Fruit fly (Drosophila melanogaster) whole organism, embryonic: ENCODE results near the gene H2.0.

Source experiments
- Bgb ChIP-seq: fragments of 200-800 bp; sonication (Bioruptor generic); IDR thresholded peaks from 2 replicates; pipeline ENCODE4 v1.3.6; 2022; ENCODE audit warnings: missing biosample characterization, missing genetic modification characterization; ENCODE audit not compliant: partially characterized antibody
- CG10431 ChIP-seq: fragments of 200-800 bp; sonication (Bioruptor generic); optimal IDR thresholded peaks from 3 replicates; lab custom pipeline; 2018; ENCODE audit warnings: missing biosample characterization, mild to moderate bottlenecking, missing genetic modification characterization
- CG12219 ChIP-seq: fragments of 200-800 bp; sonication (Bioruptor generic); optimal IDR thresholded peaks from 3 replicates; lab custom pipeline; 2018; ENCODE audit warnings: missing biosample characterization, mild to moderate bottlenecking, missing genetic modification characterization
- CG12744 ChIP-seq: fragments of 200-800 bp; sonication (Bioruptor generic); optimal IDR thresholded peaks from 2 replicates; lab custom pipeline; 2016; ENCODE audit warnings: missing biosample characterization, missing genetic modification characterization
- CG13287 ChIP-seq: fragments of 200-800 bp; sonication (Bioruptor generic); IDR thresholded peaks from 2 replicates; pipeline ENCODE4 v1.3.6; 2022; ENCODE audit warnings: missing biosample characterization, missing genetic modification characterization; ENCODE audit not compliant: partially characterized antibody
- CG14014 ChIP-seq: fragments of 200-800 bp; sonication (Bioruptor generic); IDR thresholded peaks from 2 replicates; pipeline ENCODE4 v1.3.6; 2022; ENCODE audit warnings: missing biosample characterization, missing genetic modification characterization
- CG15011 ChIP-seq: fragments of 200-800 bp; sonication (Bioruptor generic); optimal IDR thresholded peaks from 3 replicates; lab custom pipeline; 2018; ENCODE audit warnings: missing biosample characterization, mild to moderate bottlenecking, missing genetic modification characterization
- CG17186 ChIP-seq: fragments of 200-800 bp; sonication (Bioruptor generic); optimal IDR thresholded peaks from 3 replicates; lab custom pipeline; 2017; ENCODE audit warnings: missing biosample characterization, missing genetic modification reagents, missing genetic modification characterization
- CG17385 ChIP-seq: fragments of 200-800 bp; sonication (Bioruptor generic); optimal IDR thresholded peaks from 3 replicates; lab custom pipeline; 2018; ENCODE audit warnings: missing biosample characterization, mild to moderate bottlenecking, missing genetic modification characterization
- CG2199 ChIP-seq: fragments of 200-800 bp; sonication (Bioruptor generic); IDR thresholded peaks from 3 replicates; pipeline ENCODE4 v1.3.6; 2022; ENCODE audit warnings: missing biosample characterization, missing genetic modification characterization
- CG2678 ChIP-seq: fragments of 200-800 bp; sonication (Bioruptor generic); optimal IDR thresholded peaks from 3 replicates; lab custom pipeline; 2019; ENCODE audit warnings: missing biosample characterization, mild to moderate bottlenecking, missing genetic modification characterization, moderate library complexity
- CG2889 ChIP-seq: fragments of 200-800 bp; sonication (Bioruptor generic); IDR thresholded peaks from 3 replicates; pipeline ENCODE4 v1.3.6; 2022; ENCODE audit warnings: missing biosample characterization, missing genetic modification characterization
- CG3995 ChIP-seq: fragments of 200-800 bp; sonication (Bioruptor generic); optimal IDR thresholded peaks from 3 replicates; lab custom pipeline; 2016; ENCODE audit warnings: missing biosample characterization, missing genetic modification characterization
- CG4404 ChIP-seq: fragments of 200-800 bp; sonication (Bioruptor generic); IDR thresholded peaks from 2 replicates; pipeline ENCODE4 v1.3.6; 2022; ENCODE audit warnings: missing biosample characterization, missing genetic modification characterization
- CG4617 ChIP-seq: fragments of 200-800 bp; sonication (Bioruptor generic); optimal IDR thresholded peaks from 3 replicates; lab custom pipeline; 2016; ENCODE audit warnings: missing biosample characterization, missing genetic modification characterization, borderline replicate concordance
- CG5180 ChIP-seq: fragments of 200-800 bp; sonication (Bioruptor generic); optimal IDR thresholded peaks from 3 replicates; lab custom pipeline; 2017; ENCODE audit warnings: missing biosample characterization, missing genetic modification characterization, mild to moderate bottlenecking, moderate library complexity, missing genetic modification reagents
- CG8359 ChIP-seq: fragments of 200-800 bp; sonication (Bioruptor generic); optimal IDR thresholded peaks from 2 replicates; lab custom pipeline; 2017; ENCODE audit warnings: missing biosample characterization, mild to moderate bottlenecking, missing genetic modification characterization, borderline replicate concordance
- CG8478 ChIP-seq: fragments of >200 bp; optimal IDR thresholded peaks from 2 replicates; lab custom pipeline; 2018
- Camta ChIP-seq: fragments of 200-800 bp; sonication (Bioruptor generic); optimal IDR thresholded peaks from 2 replicates; lab custom pipeline; 2016; ENCODE audit warnings: missing biosample characterization, missing genetic modification characterization
- D19A ChIP-seq: fragments of 200-800 bp; optimal IDR thresholded peaks from 3 replicates; lab custom pipeline; 2019; ENCODE audit warnings: missing biosample characterization, mild to moderate bottlenecking, missing genetic modification characterization, moderate library complexity
- D19B ChIP-seq: fragments of 200-800 bp; sonication (Bioruptor generic); optimal IDR thresholded peaks from 2 replicates; lab custom pipeline; 2017; ENCODE audit warnings: missing biosample characterization, mild to moderate bottlenecking, missing genetic modification characterization
- Deaf1 ChIP-seq: fragments of 200-800 bp; optimal IDR thresholded peaks from 3 replicates; lab custom pipeline; 2019; ENCODE audit warnings: missing biosample characterization, mild to moderate bottlenecking, missing genetic modification characterization, moderate library complexity
- HLH54F ChIP-seq: fragments of 200-800 bp; sonication (Bioruptor generic); optimal IDR thresholded peaks from 3 replicates; lab custom pipeline; 2016; ENCODE audit warnings: missing biosample characterization, missing genetic modification characterization
- Hand ChIP-seq: fragments of 200-800 bp; sonication (Bioruptor generic); optimal IDR thresholded peaks from 2 replicates; lab custom pipeline; 2017; ENCODE audit warnings: mild to moderate bottlenecking, missing biosample characterization, missing genetic modification reagents, missing genetic modification characterization
- Hr39 ChIP-seq: fragments of >200 bp; optimal IDR thresholded peaks from 2 replicates; lab custom pipeline; 2017
- Lhr ChIP-seq: fragments of 200-800 bp; sonication (Bioruptor generic); optimal IDR thresholded peaks from 3 replicates; lab custom pipeline; 2017; ENCODE audit warnings: mild to moderate bottlenecking, missing biosample characterization, missing genetic modification reagents, missing genetic modification characterization
- Mad ChIP-seq: fragments of 200-800 bp; sonication (Bioruptor generic); optimal IDR thresholded peaks from 2 replicates; lab custom pipeline; 2016; ENCODE audit warnings: missing biosample characterization, missing genetic modification characterization
- Side ChIP-seq: fragments of 200-800 bp; sonication (Bioruptor generic); optimal IDR thresholded peaks from 2 replicates; lab custom pipeline; 2016; ENCODE audit warnings: missing biosample characterization, missing genetic modification characterization
- bab2 ChIP-seq: fragments of 200-800 bp; sonication (Bioruptor generic); optimal IDR thresholded peaks from 2 replicates; lab custom pipeline; 2016; ENCODE audit warnings: missing biosample characterization, missing genetic modification characterization
- bcd ChIP-seq: fragments of 200-800 bp; sonication (Bioruptor generic); optimal IDR thresholded peaks from 2 replicates; lab custom pipeline; 2017; ENCODE audit warnings: missing biosample characterization, mild to moderate bottlenecking, missing genetic modification characterization
- chn ChIP-seq: fragments of 200-800 bp; sonication (Bioruptor generic); optimal IDR thresholded peaks from 2 replicates; lab custom pipeline; 2016; ENCODE audit warnings: missing biosample characterization, missing genetic modification characterization
- dmrt11E ChIP-seq: fragments of 200-800 bp; sonication (Bioruptor generic); optimal IDR thresholded peaks from 3 replicates; lab custom pipeline; 2018; ENCODE audit warnings: missing biosample characterization, mild to moderate bottlenecking, missing genetic modification characterization, moderate library complexity
- emc ChIP-seq: fragments of 200-800 bp; sonication (Bioruptor generic); optimal IDR thresholded peaks from 2 replicates; lab custom pipeline; 2016; ENCODE audit warnings: missing biosample characterization, missing genetic modification characterization
- fd64A ChIP-seq: fragments of 200-800 bp; sonication (Bioruptor generic); optimal IDR thresholded peaks from 3 replicates; lab custom pipeline; 2018; ENCODE audit warnings: missing biosample characterization, mild to moderate bottlenecking, missing genetic modification characterization
- ftz-f1 ChIP-seq: fragments of 200-800 bp; sonication (Bioruptor generic); optimal IDR thresholded peaks from 2 replicates; lab custom pipeline; 2016; ENCODE audit warnings: missing biosample characterization, missing genetic modification characterization
- hb ChIP-seq: fragments of 200-800 bp; sonication (Bioruptor generic); IDR thresholded peaks from 3 replicates; pipeline ENCODE4 v1.3.6; 2022; ENCODE audit warnings: missing biosample characterization, missing genetic modification characterization; ENCODE audit not compliant: partially characterized antibody
- ind ChIP-seq: fragments of 200-800 bp; sonication (Bioruptor generic); optimal IDR thresholded peaks from 3 replicates; lab custom pipeline; 2016; ENCODE audit warnings: missing biosample characterization, missing genetic modification characterization
- kah ChIP-seq: fragments of 200-800 bp; sonication (Bioruptor generic); optimal IDR thresholded peaks from 2 replicates; lab custom pipeline; 2018; ENCODE audit warnings: missing biosample characterization, mild to moderate bottlenecking, missing genetic modification characterization
- luna ChIP-seq: fragments of 200-800 bp; sonication (Bioruptor generic); optimal IDR thresholded peaks from 2 replicates; lab custom pipeline; 2016; ENCODE audit warnings: missing biosample characterization, missing genetic modification characterization
- mam ChIP-seq: fragments of 200-800 bp; sonication (Bioruptor generic); optimal IDR thresholded peaks from 3 replicates; lab custom pipeline; 2016; ENCODE audit warnings: missing biosample characterization, missing genetic modification characterization
- oc ChIP-seq: fragments of 200-800 bp; sonication (Bioruptor generic); optimal IDR thresholded peaks from 2 replicates; lab custom pipeline; 2018; ENCODE audit warnings: missing biosample characterization, mild to moderate bottlenecking, missing genetic modification characterization, moderate library complexity
- peb ChIP-seq: fragments of 200-800 bp; sonication (Bioruptor generic); IDR thresholded peaks from 2 replicates; pipeline ENCODE4 v1.3.6; 2022; ENCODE audit warnings: missing biosample characterization, missing genetic modification characterization
- pfk ChIP-seq: fragments of 200-800 bp; sonication (Bioruptor generic); optimal IDR thresholded peaks from 2 replicates; lab custom pipeline; 2018; ENCODE audit warnings: missing biosample characterization, mild to moderate bottlenecking, missing genetic modification characterization, moderate library complexity
- prd ChIP-seq, 3 experiments: fragments of >200 bp in 2 of 3; fragments of 200-800 bp in 1 of 3; sonication (Bioruptor generic) in 1 of 3; optimal IDR thresholded peaks in 2 of 3; IDR thresholded peaks in 1 of 3; 2 replicates in 2 of 3; 3 replicates in 1 of 3; pipeline versions ENCODE4 v1.3.6 to Lab custom; 2017 to 2022; ENCODE audit warnings: missing biosample characterization in 1 of 3, missing genetic modification characterization in 1 of 3
- ranshi ChIP-seq: fragments of 200-800 bp; sonication (Bioruptor generic); IDR thresholded peaks from 2 replicates; pipeline ENCODE4 v1.3.6; 2022; ENCODE audit warnings: missing biosample characterization, missing genetic modification characterization
- so ChIP-seq: fragments of 200-800 bp; sonication (Bioruptor generic); IDR thresholded peaks from 3 replicates; pipeline ENCODE4 v1.3.6; 2022; ENCODE audit warnings: missing biosample characterization, missing genetic modification characterization
- sob ChIP-seq: fragments of 200-800 bp; sonication (Bioruptor generic); IDR thresholded peaks from 2 replicates; pipeline ENCODE4 v1.3.6; 2022; ENCODE audit warnings: missing biosample characterization, missing genetic modification characterization
- stc ChIP-seq: fragments of 200-800 bp; sonication (Bioruptor generic); IDR thresholded peaks from 2 replicates; pipeline ENCODE4 v1.3.6; 2022; ENCODE audit warnings: missing biosample characterization, missing genetic modification characterization
- tx ChIP-seq: fragments of 200-800 bp; sonication (Bioruptor generic); optimal IDR thresholded peaks from 2 replicates; lab custom pipeline; 2016; ENCODE audit warnings: missing biosample characterization, missing genetic modification characterization
- wdn ChIP-seq: fragments of 200-800 bp; sonication (Bioruptor generic); IDR thresholded peaks from 2 replicates; pipeline ENCODE4 v1.3.6; 2022; ENCODE audit warnings: missing biosample characterization, missing genetic modification characterization

Gene H2.0

dm6 chr2L:5974122-5974521, 45.1 kb downstream of the H2.0 start (continued):
- TF ChIP-seq luna (no peak), emc (GFP tag; lab: Kevin White, UChicago) (no peak), CG3995 (no peak), Bgb (GFP tag; lab: Robert Waterston, UW) (no peak), peb (GFP tag; lab: Robert Waterston, UW) (no peak), CG4617 (GFP tag; lab: Kevin White, UChicago) (no peak), oc (tag; lab: Kevin White, UChicago) (no peak), sob (GFP tag; lab: Robert Waterston, UW) (peak; percentile 72; the same call in 1 of the 2 replicates), CG4404 (GFP tag; lab: Robert Waterston, UW) (no peak), ftz-f1 (GFP tag; lab: Kevin White, UChicago) (no peak), CG14014 (GFP tag; lab: Robert Waterston, UW) (peak; percentile 54; the same call in 1 of the 2 replicates), pfk (GFP tag; lab: Kevin White, UChicago) (peak; percentile 59), kah (peak; percentile 15), CG12219 (GFP tag; lab: Kevin White, UChicago) (peak; percentile 34), so (GFP tag; lab: Robert Waterston, UW) (peak; percentile 38; the same call in 1 of the 3 replicates), wdn (GFP tag; lab: Robert Waterston, UW) (peak; percentile 49; the same call in 1 of the 2 replicates), D19A (tag; lab: Kevin White, UChicago) (no peak), dmrt11E (peak; percentile 33), Mad (no peak), CG2889 (no peak), Hand (GFP tag; lab: Kevin White, UChicago) (peak; percentile 34), Hr39 (no peak), CG2678 (tag; lab: Kevin White, UChicago) (peak; percentile 77), CG15011 (peak; percentile 59), Deaf1 (tag; lab: Kevin White, UChicago) (peak; percentile 91), CG12744 (GFP tag; lab: Kevin White, UChicago) (no peak), CG13287 (GFP tag; lab: Robert Waterston, UW) (no peak), fd64A (GFP tag; lab: Kevin White, UChicago) (peak; percentile 80), D19B (peak; percentile 4), HLH54F (GFP tag; lab: Kevin White, UChicago) (no peak), Side (GFP tag; lab: Kevin White, UChicago) (no peak), CG8359 (no peak), CG17385 (GFP tag; lab: Kevin White, UChicago) (peak; percentile 67), Camta (peak; percentile 11), mam (GFP tag; lab: Kevin White, UChicago) (no peak), Lhr (GFP tag; lab: Kevin White, UChicago) (peak; percentile 23), ranshi (GFP tag; lab: Robert Waterston, UW) (peak; percentile 9; the same call in 1 of the 2 replicates), CG10431 (GFP tag; lab: Kevin White, UChicago) (peak; percentile 40), ind (GFP tag; lab: Kevin White, UChicago) (no peak), stc (GFP tag; lab: Robert Waterston, UW) (peak; percentile 16; the same call in 1 of the 2 replicates), CG5180 (GFP tag; lab: Kevin White, UChicago) (peak; percentile 62), hb (no peak), CG8478 (lab: Kevin White, UChicago) (no peak), CG2199 (0 out of 3 replicates have a peak, but pooled peaks have one; percentile 52), bab2 (no peak), bcd (GFP tag; lab: Kevin White, UChicago) (peak; percentile 49), chn (GFP tag; lab: Kevin White, UChicago) (no peak), tx (GFP tag; lab: Kevin White, UChicago) (no peak), CG17186 (GFP tag; lab: Kevin White, UChicago) (no peak), prd (optimal IDR thresholded peaks at IDR 0.05; lab: Kevin White, UChicago) (no peak), prd (GFP tag; IDR thresholded peaks at IDR 0.05; lab: Robert Waterston, UW) (no peak)
